Fruit fly (Drosophila melanogaster): ENCODE measurements around the gene Gr8a.

Gene Gr8a

DNA sequence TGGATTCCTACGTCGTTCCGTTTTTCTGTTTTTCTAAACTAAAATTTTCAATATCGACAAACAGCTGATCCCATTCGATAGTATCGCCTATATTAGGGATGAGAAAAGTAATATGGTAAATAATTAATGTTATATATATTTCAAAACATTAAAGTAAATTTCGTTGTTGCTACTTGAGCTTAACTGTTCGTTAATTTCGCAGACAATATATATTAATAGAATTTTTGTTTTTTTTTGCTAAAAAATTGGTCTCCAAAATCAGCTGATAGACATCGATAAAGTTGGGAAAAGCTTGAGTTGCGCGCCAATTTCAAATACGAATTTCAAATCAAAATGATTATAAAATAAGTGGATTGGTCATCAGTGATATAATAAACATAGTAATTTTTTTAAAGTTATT, 30.6 kb upstream of the Gr8a start, which contains the start of gene CG12118 (continued):
- peak; percentile 62 for TF ChIP-seq Drgx (GFP tag; IDR thresholded peaks at IDR 0.05)
- TF ChIP-seq sug (tag; optimal IDR thresholded peaks at IDR 0.05): peak; percentile 57
- TF ChIP-seq CG12391 (tag; optimal IDR thresholded peaks at IDR 0.05): peak; percentile 91
- no peak for TF ChIP-seq mirr (GFP tag; optimal IDR thresholded peaks at IDR 0.05)
- peak; percentile 63 for TF ChIP-seq D19A (tag; optimal IDR thresholded peaks at IDR 0.05)
- peak; percentile 80 for TF ChIP-seq CG6272 (GFP tag; IDR thresholded peaks at IDR 0.05)
- TF ChIP-seq CG4854 (GFP tag; optimal IDR thresholded peaks at IDR 0.05): peak; percentile 55
- TF ChIP-seq CG4424 (GFP tag; optimal IDR thresholded peaks at IDR 0.05): peak; percentile 77
- TF ChIP-seq Asciz (GFP tag; optimal IDR thresholded peaks at IDR 0.05): no peak
- TF ChIP-seq CG13123 (GFP tag; optimal IDR thresholded peaks at IDR 0.05): peak; percentile 75
- peak; percentile 38 for TF ChIP-seq tap (tag; optimal IDR thresholded peaks at IDR 0.05)
- peak; percentile 43 for TF ChIP-seq scrt (GFP tag; optimal IDR thresholded peaks at IDR 0.05)
- peak; percentile 69 for TF ChIP-seq CG10147 (GFP tag; optimal IDR thresholded peaks at IDR 0.05)
- TF ChIP-seq Fer3 (tag; optimal IDR thresholded peaks at IDR 0.05): peak; percentile 75
- peak; percentile 74 for TF ChIP-seq CG12659 (GFP tag; optimal IDR thresholded peaks at IDR 0.05)
- no peak for TF ChIP-seq NK7.1 (GFP tag; optimal IDR thresholded peaks at IDR 0.05)
- TF ChIP-seq lilli (GFP tag; optimal IDR thresholded peaks at IDR 0.05): peak; percentile 82
- peak; percentile 70 for TF ChIP-seq Fer1 (GFP tag; optimal IDR thresholded peaks at IDR 0.05)
- peak; percentile 75 for TF ChIP-seq Aef1 (GFP tag; IDR thresholded peaks at IDR 0.05)
- TF ChIP-seq toy (GFP tag; IDR thresholded peaks at IDR 0.05): no peak
- no peak for TF ChIP-seq CG1647 (GFP tag; optimal IDR thresholded peaks at IDR 0.05)
- no peak for TF ChIP-seq hth (optimal IDR thresholded peaks at IDR 0.05)
- peak; percentile 84 for TF ChIP-seq CG13424 (tag; optimal IDR thresholded peaks at IDR 0.05)
- peak; percentile 55; the same call in 1 of the 3 replicates for TF ChIP-seq CG11560 (tag; IDR thresholded peaks at IDR 0.05)
- TF ChIP-seq CG4707 (GFP tag; optimal IDR thresholded peaks at IDR 0.05): no peak
- TF ChIP-seq wdn (GFP tag; IDR thresholded peaks at IDR 0.05): peak; percentile 88
- TF ChIP-seq Myb (GFP tag; optimal IDR thresholded peaks at IDR 0.05): peak; percentile 30
- peak; percentile 45; the same call in 1 of the 2 replicates for TF ChIP-seq Rx (GFP tag; IDR thresholded peaks at IDR 0.05)
- peak; percentile 86 for TF ChIP-seq al (GFP tag; IDR thresholded peaks at IDR 0.05)
- TF ChIP-seq Atf-2 (GFP tag; optimal IDR thresholded peaks at IDR 0.05): peak; percentile 9
- TF ChIP-seq zen2 (GFP tag; IDR thresholded peaks at IDR 0.05; ENCODE audit: partially characterized antibody): peak; percentile 69; the same call in 1 of the 3 replicates
- TF ChIP-seq knrl (GFP tag; IDR thresholded peaks at IDR 0.05; ENCODE audit: partially characterized antibody): peak; percentile 93
- TF ChIP-seq odd (GFP tag; optimal IDR thresholded peaks at IDR 0.05): peak; percentile 43
- peak; percentile 97 for TF ChIP-seq Dll (GFP tag; IDR thresholded peaks at IDR 0.05; ENCODE audit: partially characterized antibody)
- no peak for TF ChIP-seq br (optimal IDR thresholded peaks at IDR 0.05)
- peak; percentile 90 for TF ChIP-seq amos (GFP tag; IDR thresholded peaks at IDR 0.05; ENCODE audit: partially characterized antibody)
- TF ChIP-seq CG10321 (GFP tag; IDR thresholded peaks at IDR 0.05): peak; percentile 56; the same call in 1 of the 2 replicates
- peak; percentile 20 for TF ChIP-seq CG7786 (GFP tag; optimal IDR thresholded peaks at IDR 0.05)
- TF ChIP-seq cg (GFP tag; optimal IDR thresholded peaks at IDR 0.05): no peak
- peak; percentile 59 for TF ChIP-seq nerfin-1 (tag; optimal IDR thresholded peaks at IDR 0.05)
- TF ChIP-seq grau (tag; optimal IDR thresholded peaks at IDR 0.05): peak; percentile 67
- no peak for TF ChIP-seq CG17912 (GFP tag; optimal IDR thresholded peaks at IDR 0.05)
- TF ChIP-seq sisA (GFP tag; IDR thresholded peaks at IDR 0.05): peak; percentile 70
- peak; percentile 74 for TF ChIP-seq ssp (GFP tag; IDR thresholded peaks at IDR 0.05)
- peak; percentile 87 for TF ChIP-seq MBD-R2 (GFP tag; IDR thresholded peaks at IDR 0.05)
- peak; percentile 43; the same call in 1 of the 2 replicates for TF ChIP-seq Nf-YA (GFP tag; IDR thresholded peaks at IDR 0.05)
- TF ChIP-seq CG31365 (tag; optimal IDR thresholded peaks at IDR 0.05): no peak
- peak; percentile 42 for TF ChIP-seq HmgZ (tag; optimal IDR thresholded peaks at IDR 0.05)
- peak; percentile 92 for TF ChIP-seq CG16813 (GFP tag; IDR thresholded peaks at IDR 0.05; ENCODE audit: partially characterized antibody)
- no peak for TF ChIP-seq CG8089 (GFP tag; optimal IDR thresholded peaks at IDR 0.05)
- peak; percentile 23 for TF ChIP-seq salm (tag; optimal IDR thresholded peaks at IDR 0.05)

Measured in whole organism, embryonic.